Worm (Caenorhabditis elegans) whole organism, mixed stage, embryonic: ENCODE results near the gene Y60A3A.19.

Experiments
- ceh-43 ChIP-seq: fragments of 200-800 bp; sonication (Bioruptor generic); optimal IDR thresholded peaks from 2 replicates; lab custom pipeline; 2018; ENCODE audit warnings: mild to moderate bottlenecking, missing genetic modification characterization, moderate library complexity, missing compliant biosample characterization
- elt-1 ChIP-seq: sonication (generic microtip); optimal IDR thresholded peaks from 2 replicates; lab custom pipeline; 2017; ENCODE audit warnings: missing genetic modification characterization, mild to moderate bottlenecking, missing compliant biosample characterization, antibody characterized with exemption, moderate library complexity, borderline replicate concordance; ENCODE audit not compliant: insufficient read depth
- ham-2 ChIP-seq: fragments of 200-800 bp; sonication (Bioruptor generic); optimal IDR thresholded peaks from 2 replicates; lab custom pipeline; 2018; ENCODE audit warnings: mild to moderate bottlenecking, missing genetic modification characterization, missing compliant biosample characterization
- hlh-1 ChIP-seq: fragments of 150-350 bp; optimal IDR thresholded peaks from 2 replicates; lab custom pipeline; 2014; ENCODE audit warnings: missing biosample characterization, missing genetic modification reagents, missing genetic modification characterization
- nhr-2 ChIP-seq: fragments of 150-350 bp; optimal IDR thresholded peaks from 2 replicates; lab custom pipeline; 2014; ENCODE audit warnings: missing biosample characterization, missing genetic modification characterization
- nhr-237 ChIP-seq: fragments of 150-350 bp; optimal IDR thresholded peaks from 2 replicates; lab custom pipeline; 2014; ENCODE audit warnings: missing biosample characterization, missing genetic modification characterization
- nhr-28 ChIP-seq: fragments of 150-350 bp; optimal IDR thresholded peaks from 2 replicates; lab custom pipeline; 2014; ENCODE audit warnings: missing biosample characterization, missing genetic modification characterization
- pha-4 ChIP-seq: fragments of 150-350 bp; optimal IDR thresholded peaks from 2 replicates; lab custom pipeline; 2018; ENCODE audit warnings: missing biosample characterization, missing genetic modification reagents, missing genetic modification characterization
- snpc-4 ChIP-seq: fragments of 150-350 bp; optimal IDR thresholded peaks from 2 replicates; lab custom pipeline; 2014; ENCODE audit warnings: missing biosample characterization, missing genetic modification characterization
- sptf-1 ChIP-seq: sonication (generic microtip); optimal IDR thresholded peaks from 2 replicates; lab custom pipeline; 2017; ENCODE audit warnings: mild to moderate bottlenecking, missing genetic modification characterization, moderate library complexity, missing compliant biosample characterization
- unc-120 ChIP-seq: sonication (generic microtip); optimal IDR thresholded peaks from 2 replicates; lab custom pipeline; 2017; ENCODE audit warnings: missing genetic modification characterization, missing compliant biosample characterization; ENCODE audit not compliant: poor library complexity, severe bottlenecking
- unc-39 ChIP-seq: fragments of 150-350 bp; optimal IDR thresholded peaks from 2 replicates; lab custom pipeline; 2014; ENCODE audit warnings: missing biosample characterization, missing genetic modification characterization
- unc-62 ChIP-seq: fragments of 150-350 bp; optimal IDR thresholded peaks from 2 replicates; lab custom pipeline; 2014; ENCODE audit warnings: missing biosample characterization, missing genetic modification reagents, missing genetic modification characterization
- ztf-11 ChIP-seq: fragments of 150-350 bp; optimal IDR thresholded peaks from 2 replicates; lab custom pipeline; 2014; ENCODE audit warnings: missing biosample characterization, missing genetic modification characterization

DNA sequence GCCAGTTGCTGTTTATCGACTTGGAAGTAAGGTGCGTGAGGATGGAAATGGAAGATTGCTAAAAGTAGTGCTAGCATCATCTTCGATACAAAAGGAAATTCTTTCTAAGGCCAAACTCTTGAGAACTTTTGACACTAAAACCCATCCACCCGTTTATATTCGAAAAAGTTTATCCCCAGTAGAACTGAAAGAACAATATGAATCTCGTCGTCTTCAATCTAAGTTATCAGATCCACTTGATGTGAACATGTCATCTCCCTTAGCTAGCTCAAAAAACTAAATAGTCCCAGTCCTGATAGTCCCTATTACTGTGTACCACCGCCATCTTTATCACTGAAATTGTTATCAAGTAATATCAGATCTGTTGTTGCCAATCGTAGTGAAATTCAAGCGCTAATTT, 20.6 kb downstream of the Y60A3A.19 start:
- TF ChIP-seq unc-39 (tag; lab: Kevin White, UChicago) (no peak), ztf-11 (tag; lab: Kevin White, UChicago) (no peak), ceh-43 (GFP tag; lab: Kevin White, UChicago) (no peak), elt-1 (tag; lab: Kevin White, UChicago) (no peak), pha-4 (tag; lab: Kevin White, UChicago) (no peak), snpc-4 (no peak), hlh-1 (tag; lab: Kevin White, UChicago) (no peak), nhr-28 (tag; lab: Kevin White, UChicago) (no peak), unc-62 (no peak), sptf-1 (tag; lab: Kevin White, UChicago) (no peak), ham-2 (GFP tag; lab: Kevin White, UChicago) (no peak), unc-120 (no peak), nhr-237 (tag; lab: Kevin White, UChicago) (no peak), nhr-2 (tag; lab: Kevin White, UChicago) (no peak)
